Worm (Caenorhabditis elegans): ENCODE results near the gene btb-17.

- no peak for TF ChIP-seq ama-1 (optimal IDR thresholded peaks at IDR 0.05)
- no peak for TF ChIP-seq unc-39 (tag; optimal IDR thresholded peaks at IDR 0.05)
- TF ChIP-seq jun-1 (tag; optimal IDR thresholded peaks at IDR 0.05): no peak
- no peak for TF ChIP-seq nhr-11 (tag; optimal IDR thresholded peaks at IDR 0.05)
- no peak for TF ChIP-seq daf-12 (tag; optimal IDR thresholded peaks at IDR 0.05)
- no peak for TF ChIP-seq nhr-76 (tag; optimal IDR thresholded peaks at IDR 0.05)
- TF ChIP-seq nhr-28 (tag; optimal IDR thresholded peaks at IDR 0.05): no peak
Measured at ce11 chrII:3267365-3267764, 27.8 kb upstream of the btb-17 start, which contains the start of gene F02E11.7.
